Fruit fly (Drosophila melanogaster) whole organism, embryonic: ENCODE data around the gene Eip75B.

Experiments
- Awh ChIP-seq: fragments of 200-800 bp; sonication (Bioruptor generic); IDR thresholded peaks from 2 replicates; pipeline ENCODE4, ENCODE4 v1.3.6; 2022; ENCODE audit warnings: missing biosample characterization, missing genetic modification characterization
- CG33213 ChIP-seq: fragments of 200-800 bp; sonication (Bioruptor generic); optimal IDR thresholded peaks from 3 replicates; lab custom pipeline; 2016; ENCODE audit warnings: missing biosample characterization, missing genetic modification characterization
- CG6765 ChIP-seq: fragments of 200-800 bp; sonication (Bioruptor generic); optimal IDR thresholded peaks from 3 replicates; lab custom pipeline; 2017; ENCODE audit warnings: missing biosample characterization, mild to moderate bottlenecking, missing genetic modification characterization
- CG9932 ChIP-seq: fragments of 200-800 bp; sonication (Bioruptor generic); IDR thresholded peaks from 2 replicates; pipeline ENCODE4 v1.3.6; 2022; ENCODE audit warnings: missing biosample characterization, missing genetic modification characterization
- Pdp1 ChIP-seq, 2 experiments: fragments of 200-800 bp; sonication (Bioruptor generic); optimal IDR thresholded peaks; 3 replicates each; lab custom pipeline; 2016; ENCODE audit warnings: missing biosample characterization in 2 of 2, missing genetic modification characterization in 2 of 2, mild to moderate bottlenecking in 1 of 2, moderate library complexity in 1 of 2
- al ChIP-seq: fragments of 200-800 bp; sonication (Bioruptor generic); IDR thresholded peaks from 2 replicates; pipeline ENCODE4 v1.3.6; 2022; ENCODE audit warnings: missing biosample characterization, missing genetic modification characterization
- insv ChIP-seq, 2 experiments: fragments of 200-800 bp; sonication (Bioruptor generic); optimal IDR thresholded peaks; 3 replicates each; lab custom pipeline; 2016 to 2018; ENCODE audit warnings: missing biosample characterization in 2 of 2, missing genetic modification characterization in 2 of 2
- prd ChIP-seq, 3 experiments: fragments of >200 bp in 2 of 3; fragments of 200-800 bp in 1 of 3; sonication (Bioruptor generic) in 1 of 3; optimal IDR thresholded peaks in 2 of 3; IDR thresholded peaks in 1 of 3; 2 replicates in 2 of 3; 3 replicates in 1 of 3; pipeline versions ENCODE4 v1.3.6 to Lab custom; 2017 to 2022; ENCODE audit warnings: missing biosample characterization in 1 of 3, missing genetic modification characterization in 1 of 3
- sens-2 ChIP-seq: fragments of 200-800 bp; sonication (Bioruptor generic); IDR thresholded peaks from 2 replicates; pipeline ENCODE4 v1.3.6; 2022; ENCODE audit warnings: missing biosample characterization, missing genetic modification characterization
- ssp ChIP-seq: fragments of 200-800 bp; sonication (Bioruptor generic); IDR thresholded peaks from 2 replicates; pipeline ENCODE4 v1.3.6; 2022; ENCODE audit warnings: missing biosample characterization, missing genetic modification characterization
- tin ChIP-seq: fragments of 200-800 bp; sonication (Bioruptor generic); optimal IDR thresholded peaks from 3 replicates; lab custom pipeline; 2016; ENCODE audit warnings: missing biosample characterization, missing genetic modification characterization
- yki ChIP-seq: fragments of >200 bp; optimal IDR thresholded peaks from 3 replicates; lab custom pipeline; 2018

- TF ChIP-seq CG6765 (GFP tag; lab: Kevin White, UChicago), result no peak
- TF ChIP-seq Pdp1 (GFP tag; optimal IDR thresholded peaks at IDR 0.05; lab: Kevin White, UChicago), result no peak
- no peak for TF ChIP-seq yki (lab: Kevin White, UChicago)
- TF ChIP-seq sens-2, result no peak
- TF ChIP-seq prd (optimal IDR thresholded peaks at IDR 0.05; lab: Kevin White, UChicago), result no peak
- TF ChIP-seq prd (GFP tag; IDR thresholded peaks at IDR 0.05; lab: Robert Waterston, UW), result no peak
- no peak for TF ChIP-seq CG33213 (GFP tag; lab: Kevin White, UChicago)
- no peak for TF ChIP-seq tin (GFP tag; lab: Kevin White, UChicago)
- TF ChIP-seq al (GFP tag; lab: Robert Waterston, UW), result no peak
- no peak for TF ChIP-seq ssp (GFP tag; lab: Robert Waterston, UW)
- TF ChIP-seq insv (GFP tag; optimal IDR thresholded peaks at IDR 0.05; lab: Kevin White, UChicago), result no peak
- TF ChIP-seq CG9932 (GFP tag; lab: Robert Waterston, UW), result no peak
- no peak for TF ChIP-seq Awh (GFP tag; lab: Robert Waterston, UW)
Observed at dm6 chr3L:17991014-17991413, 73.5 kb downstream of the Eip75B start.
